Worm (Caenorhabditis elegans): ENCODE data around the gene F42A9.3.

ce11 chrIV:8608204-8608603 is 8.9 kb upstream of the F42A9.3 start:
- TF ChIP-seq nhr-77 (tag; optimal IDR thresholded peaks at IDR 0.05) (no peak), alr-1 (tag; optimal IDR thresholded peaks at IDR 0.05) (no peak), lin-39 (tag; optimal IDR thresholded peaks at IDR 0.05) (no peak)

Data from whole organism, L2 larva.